Fruit fly (Drosophila melanogaster) whole organism, prepupa: ENCODE measurements around the gene RpL14.

Source experiments
- Blimp-1 ChIP-seq: fragments of 200-800 bp; sonication (Bioruptor generic); optimal IDR thresholded peaks from 3 replicates; lab custom pipeline; 2017; ENCODE audit warnings: missing biosample characterization, missing genetic modification characterization, mild to moderate bottlenecking, moderate library complexity, missing genetic modification reagents
- CG11294 ChIP-seq: fragments of 200-800 bp; sonication (Bioruptor generic); IDR thresholded peaks from 2 replicates; pipeline ENCODE4 v1.3.6; 2022; ENCODE audit warnings: missing biosample characterization, missing genetic modification characterization
- CG11762 ChIP-seq: fragments of 200-800 bp; sonication (Bioruptor generic); optimal IDR thresholded peaks from 3 replicates; lab custom pipeline; 2016; ENCODE audit warnings: missing biosample characterization, missing genetic modification characterization; ENCODE audit not compliant: insufficient read depth
- CG11902 ChIP-seq: fragments of 200-800 bp; sonication (Bioruptor generic); optimal IDR thresholded peaks from 3 replicates; lab custom pipeline; 2016; ENCODE audit warnings: missing biosample characterization, missing genetic modification characterization
- CG15336 ChIP-seq: fragments of 200-800 bp; sonication (Bioruptor generic); IDR thresholded peaks from 2 replicates; pipeline ENCODE4 v1.3.6; 2022; ENCODE audit warnings: missing biosample characterization, missing genetic modification characterization
- CG31627 ChIP-seq: fragments of 200-800 bp; sonication (Bioruptor generic); optimal IDR thresholded peaks from 3 replicates; lab custom pipeline; 2016; ENCODE audit warnings: missing biosample characterization, missing genetic modification characterization
- CG32006 ChIP-seq: fragments of 200-800 bp; sonication (Bioruptor generic); optimal IDR thresholded peaks from 3 replicates; lab custom pipeline; 2017; ENCODE audit warnings: missing biosample characterization, mild to moderate bottlenecking, missing genetic modification characterization
- CG34406 ChIP-seq: fragments of 200-800 bp; sonication (Bioruptor generic); optimal IDR thresholded peaks from 3 replicates; lab custom pipeline; 2016; ENCODE audit warnings: missing biosample characterization, missing genetic modification characterization
- CG3919 ChIP-seq: fragments of 200-800 bp; sonication (Bioruptor generic); optimal IDR thresholded peaks from 3 replicates; lab custom pipeline; 2016; ENCODE audit warnings: missing biosample characterization, missing genetic modification characterization
- CG4318 ChIP-seq: fragments of 200-800 bp; sonication (Bioruptor generic); optimal IDR thresholded peaks from 3 replicates; lab custom pipeline; 2017; ENCODE audit warnings: missing biosample characterization, mild to moderate bottlenecking, missing genetic modification characterization
- CG6276 ChIP-seq: fragments of 200-800 bp; sonication (Bioruptor generic); optimal IDR thresholded peaks from 2 replicates; lab custom pipeline; 2017; ENCODE audit warnings: missing biosample characterization, mild to moderate bottlenecking, missing genetic modification characterization
- CG6808 ChIP-seq: fragments of 200-800 bp; sonication (Bioruptor generic); optimal IDR thresholded peaks from 3 replicates; lab custom pipeline; 2017; ENCODE audit warnings: missing biosample characterization, missing genetic modification characterization, mild to moderate bottlenecking, moderate library complexity, missing genetic modification reagents
- CG6854 ChIP-seq: fragments of 200-800 bp; sonication (Bioruptor generic); optimal IDR thresholded peaks from 2 replicates; lab custom pipeline; 2017; ENCODE audit warnings: missing biosample characterization, mild to moderate bottlenecking, missing genetic modification characterization
- CG9139 ChIP-seq: fragments of 200-800 bp; sonication (Bioruptor generic); optimal IDR thresholded peaks from 3 replicates; lab custom pipeline; 2017; ENCODE audit warnings: missing biosample characterization, mild to moderate bottlenecking, missing genetic modification characterization
- Eip78C ChIP-seq: fragments of 200-800 bp; sonication (Bioruptor generic); peaks from one replicate; lab custom pipeline; 2016; ENCODE audit warnings: missing biosample characterization, missing genetic modification characterization
- Eip93F ChIP-seq: fragments of 200-800 bp; sonication (Bioruptor generic); optimal IDR thresholded peaks from 2 replicates; lab custom pipeline; 2016; ENCODE audit warnings: missing biosample characterization, mild to moderate bottlenecking, missing genetic modification characterization
- Ets21C ChIP-seq: fragments of 200-800 bp; sonication (Bioruptor generic); optimal IDR thresholded peaks from 3 replicates; lab custom pipeline; 2016; ENCODE audit warnings: missing biosample characterization, missing genetic modification characterization
- Ets96B ChIP-seq: fragments of 200-800 bp; optimal IDR thresholded peaks from 2 replicates; lab custom pipeline; 2019; ENCODE audit warnings: missing biosample characterization, mild to moderate bottlenecking, missing genetic modification characterization, moderate library complexity
- Gug ChIP-seq: fragments of 200-800 bp; sonication (Bioruptor generic); IDR thresholded peaks from 2 replicates; pipeline ENCODE4 v1.3.6; 2022; ENCODE audit warnings: missing biosample characterization, missing genetic modification characterization
- Hr4 ChIP-seq: fragments of 200-800 bp; sonication (Bioruptor generic); optimal IDR thresholded peaks from 3 replicates; lab custom pipeline; 2016; ENCODE audit warnings: missing biosample characterization, missing genetic modification characterization
- Lpt ChIP-seq: fragments of 200-800 bp; sonication (Bioruptor generic); optimal IDR thresholded peaks from 3 replicates; lab custom pipeline; 2016; ENCODE audit warnings: missing biosample characterization, missing genetic modification characterization
- Met ChIP-seq: fragments of 200-800 bp; sonication (Bioruptor generic); optimal IDR thresholded peaks from 3 replicates; lab custom pipeline; 2016; ENCODE audit warnings: missing biosample characterization, missing genetic modification characterization
- Smox ChIP-seq: fragments of 200-800 bp; sonication (Bioruptor generic); optimal IDR thresholded peaks from 3 replicates; lab custom pipeline; 2016; ENCODE audit warnings: missing biosample characterization, missing genetic modification characterization
- Sox102F ChIP-seq: fragments of 200-800 bp; sonication (Bioruptor generic); optimal IDR thresholded peaks from 2 replicates; lab custom pipeline; 2016; ENCODE audit warnings: missing biosample characterization, mild to moderate bottlenecking, missing genetic modification characterization
- Sox14 ChIP-seq: fragments of 200-800 bp; sonication (Bioruptor generic); optimal IDR thresholded peaks from 3 replicates; lab custom pipeline; 2016; ENCODE audit warnings: missing biosample characterization, missing genetic modification characterization
- Sox15 ChIP-seq: fragments of 200-800 bp; sonication (Bioruptor generic); optimal IDR thresholded peaks from 3 replicates; lab custom pipeline; 2016; ENCODE audit warnings: missing biosample characterization, missing genetic modification characterization
- achi ChIP-seq: fragments of 200-800 bp; sonication (Bioruptor generic); optimal IDR thresholded peaks from 3 replicates; lab custom pipeline; 2016; ENCODE audit warnings: missing biosample characterization, missing genetic modification characterization
- dsx ChIP-seq: fragments of 200-800 bp; optimal IDR thresholded peaks from 3 replicates; lab custom pipeline; 2019; ENCODE audit warnings: missing biosample characterization, mild to moderate bottlenecking, missing genetic modification characterization, moderate library complexity; ENCODE audit not compliant: poor library complexity, severe bottlenecking
- eg ChIP-seq: fragments of 200-800 bp; sonication (Bioruptor generic); IDR thresholded peaks from 3 replicates; pipeline ENCODE4 v1.3.6; 2022; ENCODE audit warnings: missing biosample characterization, missing genetic modification characterization
- esn ChIP-seq: fragments of 200-800 bp; sonication (Bioruptor generic); optimal IDR thresholded peaks from 2 replicates; lab custom pipeline; 2016; ENCODE audit warnings: missing biosample characterization, mild to moderate bottlenecking, missing genetic modification characterization, moderate library complexity
- fkh ChIP-seq: fragments of 200-800 bp; sonication (Bioruptor generic); optimal IDR thresholded peaks from 3 replicates; lab custom pipeline; 2017; ENCODE audit warnings: missing biosample characterization, mild to moderate bottlenecking, missing genetic modification characterization, moderate library complexity
- net ChIP-seq: fragments of 200-800 bp; sonication (Bioruptor generic); optimal IDR thresholded peaks from 3 replicates; lab custom pipeline; 2016; ENCODE audit warnings: missing biosample characterization, missing genetic modification characterization
- spab ChIP-seq: fragments of 200-800 bp; sonication (Bioruptor generic); optimal IDR thresholded peaks from 2 replicates; lab custom pipeline; 2017; ENCODE audit warnings: missing biosample characterization, mild to moderate bottlenecking, missing genetic modification characterization, missing genetic modification reagents
- svp ChIP-seq: fragments of 200-800 bp; sonication (Bioruptor generic); peaks from one replicate; lab custom pipeline; 2016; ENCODE audit warnings: missing biosample characterization, missing genetic modification characterization
- vri ChIP-seq: fragments of 200-800 bp; sonication (Bioruptor generic); optimal IDR thresholded peaks from 3 replicates; lab custom pipeline; 2016; ENCODE audit warnings: missing biosample characterization, mild to moderate bottlenecking, missing genetic modification characterization

RpL14 gene

dm6 chr3L:8600752-8601433 lies at the start of gene RpL14, which contains the start of gene Nelf-E (continued):
- TF ChIP-seq dsx (peak; percentile 57), CG4318 (GFP tag; lab: Kevin White, UChicago) (no peak), Ets21C (GFP tag; lab: Kevin White, UChicago) (peak; percentile 72), fkh (peak; percentile 93), Sox102F (GFP tag; lab: Kevin White, UChicago) (peak; percentile 92), CG34406 (GFP tag; lab: Kevin White, UChicago) (peak; percentile 88), Sox14 (peak; percentile 84), Eip78C (GFP tag; lab: Kevin White, UChicago) (peak; percentile 94), vri (GFP tag; lab: Kevin White, UChicago) (peak; percentile 92)

DNA sequence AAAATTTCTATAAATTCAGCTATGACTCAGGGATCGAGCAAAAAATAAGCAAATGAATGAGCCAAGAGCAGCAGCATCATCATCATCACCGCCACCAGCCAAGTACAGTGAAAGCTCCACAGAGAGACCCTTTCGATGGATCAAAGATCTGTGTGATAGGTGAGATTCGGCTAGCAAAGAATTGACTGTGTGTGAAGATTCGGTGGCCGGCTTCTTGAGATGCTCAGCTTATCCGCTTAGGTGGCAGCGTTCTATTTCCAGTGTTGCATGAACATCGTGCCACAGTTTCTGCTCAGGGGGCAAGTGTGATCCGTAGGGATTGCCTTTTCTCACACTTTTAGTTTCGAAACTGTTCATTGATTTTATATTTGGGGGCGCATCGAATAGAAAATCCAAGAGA lies 47.7 kb upstream of the RpL14 start:
- no peak for TF ChIP-seq Gug
- no peak for TF ChIP-seq CG6808 (GFP tag; lab: Kevin White, UChicago)
- TF ChIP-seq esn: no peak
- no peak for TF ChIP-seq Hr4 (GFP tag; lab: Kevin White, UChicago)
- TF ChIP-seq CG32006 (GFP tag; lab: Kevin White, UChicago): no peak
- no peak for TF ChIP-seq Lpt (GFP tag; lab: Kevin White, UChicago)

dm6 chr3L:8554024-8554642 lies 46.7 kb upstream of the RpL14 start:
- TF ChIP-seq CG32006 (GFP tag; lab: Kevin White, UChicago): no peak
- TF ChIP-seq Ets96B (tag; lab: Kevin White, UChicago): no peak
- TF ChIP-seq svp (GFP tag; lab: Kevin White, UChicago): no peak
- no peak for TF ChIP-seq Sox15 (GFP tag; lab: Kevin White, UChicago)
- TF ChIP-seq CG6854: no peak
- TF ChIP-seq, all 60 proteins: peak for 0

- TF ChIP-seq CG9139 (GFP tag; lab: Kevin White, UChicago) (no peak), Blimp-1 (no peak), spab (no peak), fkh (no peak), Lpt (GFP tag; lab: Kevin White, UChicago) (no peak), Hr4 (GFP tag; lab: Kevin White, UChicago) (no peak), CG6276 (GFP tag; lab: Kevin White, UChicago) (no peak), svp (GFP tag; lab: Kevin White, UChicago) (no peak), CG31627 (GFP tag; lab: Kevin White, UChicago) (no peak), Met (GFP tag; lab: Kevin White, UChicago) (no peak), CG11294 (GFP tag; lab: Robert Waterston, UW) (no peak), Gug (no peak), CG6808 (GFP tag; lab: Kevin White, UChicago) (no peak)
Observed at dm6 chr3L:8557018-8557417, 43.8 kb upstream of the RpL14 start.

DNA sequence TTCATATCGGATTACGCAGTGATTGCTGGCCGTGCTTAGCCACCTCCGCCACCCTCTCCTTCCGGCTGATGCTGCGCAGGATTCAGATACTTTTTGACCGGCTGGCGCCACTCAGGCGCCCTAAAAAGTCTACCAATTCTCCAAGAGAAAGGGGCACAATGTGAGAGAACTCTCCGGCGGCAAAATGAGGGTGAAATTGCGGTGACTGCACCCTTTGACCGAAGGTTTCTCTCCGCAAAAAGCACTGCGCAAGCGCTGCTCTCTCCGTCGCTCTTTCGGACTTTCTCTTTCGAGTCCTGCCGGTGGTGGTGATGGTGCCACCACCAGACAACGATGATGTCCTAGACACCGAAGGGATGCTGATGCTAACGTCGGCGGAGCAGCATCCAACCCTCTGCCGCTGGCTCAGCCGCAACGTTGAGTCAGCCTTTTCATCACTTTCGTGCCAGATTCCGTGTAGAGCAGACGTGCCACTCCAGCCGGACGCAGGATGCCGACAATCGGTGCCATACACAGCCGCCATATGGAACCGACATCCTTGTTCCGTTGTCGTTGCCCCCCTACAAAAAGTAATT lies 41.0 kb upstream of the RpL14 start:
- TF ChIP-seq eg (GFP tag; lab: Robert Waterston, UW) (no peak), CG32006 (GFP tag; lab: Kevin White, UChicago) (no peak), Eip93F (GFP tag; lab: Kevin White, UChicago) (no peak), CG3919 (GFP tag; lab: Kevin White, UChicago) (no peak), Lpt (GFP tag; lab: Kevin White, UChicago) (no peak), CG6854 (no peak), CG11762 (GFP tag; lab: Kevin White, UChicago) (no peak), CG34406 (GFP tag; lab: Kevin White, UChicago) (no peak), esn (no peak), CG15336 (GFP tag; lab: Robert Waterston, UW) (no peak), net (GFP tag; lab: Kevin White, UChicago) (no peak), Smox (GFP tag; lab: Kevin White, UChicago) (no peak), dsx (no peak), Sox14 (no peak), Met (GFP tag; lab: Kevin White, UChicago) (no peak), achi (GFP tag; lab: Kevin White, UChicago) (no peak), Ets96B (tag; lab: Kevin White, UChicago) (no peak), CG11902 (GFP tag; lab: Kevin White, UChicago) (no peak), Sox15 (GFP tag; lab: Kevin White, UChicago) (no peak)
